Worm (Caenorhabditis elegans) whole organism, young adult: Measurements from ENCODE around the gene cyp-33C7.

Experiments used
- ama-1 ChIP-seq, 3 experiments: fragments of 150-350 bp in 1 of 3; sonication (generic microtip) in 2 of 3; optimal IDR thresholded peaks; 2 replicates each; lab custom pipeline; 2014 to 2018; ENCODE audit warnings: missing biosample characterization in 2 of 3, missing genetic modification characterization in 2 of 3, missing genetic modification reagents in 2 of 3
- cebp-2 ChIP-seq: fragments of 200-800 bp; sonication (Bioruptor generic); IDR thresholded peaks from 2 replicates; pipeline ENCODE4 v1.3.6; 2022; ENCODE audit warnings: missing genetic modification characterization, missing compliant biosample characterization
- ceh-40 ChIP-seq: fragments of 200-800 bp; sonication (Bioruptor generic); IDR thresholded peaks from 2 replicates; pipeline ENCODE4 v1.3.6; 2022; ENCODE audit warnings: missing genetic modification characterization, missing compliant biosample characterization
- ceh-58 ChIP-seq: fragments of 200-800 bp; sonication (Bioruptor generic); IDR thresholded peaks from 2 replicates; pipeline ENCODE4 v1.3.6; 2022; ENCODE audit warnings: missing genetic modification characterization, missing compliant biosample characterization
- ceh-79 ChIP-seq: sonication (generic microtip); optimal IDR thresholded peaks from 2 replicates; lab custom pipeline; 2017; ENCODE audit warnings: mild to moderate bottlenecking, missing genetic modification characterization, missing compliant biosample characterization
- dpff-1 ChIP-seq: sonication (generic microtip); optimal IDR thresholded peaks from 2 replicates; lab custom pipeline; 2017; ENCODE audit warnings: mild to moderate bottlenecking, missing genetic modification characterization, missing compliant biosample characterization
- egl-44 ChIP-seq: fragments of 200-800 bp; sonication (Bioruptor generic); IDR thresholded peaks from 2 replicates; pipeline ENCODE4 v1.3.6; 2022; ENCODE audit warnings: missing genetic modification reagents, missing genetic modification characterization, missing compliant biosample characterization
- ets-4 ChIP-seq: fragments of 200-800 bp; sonication (Bioruptor generic); optimal IDR thresholded peaks from 2 replicates; lab custom pipeline; 2018; ENCODE audit warnings: mild to moderate bottlenecking, missing genetic modification characterization, missing compliant biosample characterization
- lir-1 ChIP-seq: fragments of 200-800 bp; sonication (Bioruptor generic); conservative IDR thresholded peaks from 2 replicates; pipeline ENCODE4 v1.3.6; 2022; ENCODE audit warnings: missing genetic modification reagents, missing genetic modification characterization, missing compliant biosample characterization
- mes-4 ChIP-seq: sonication (generic microtip); optimal IDR thresholded peaks from 2 replicates; lab custom pipeline; 2016; ENCODE audit warnings: missing genotype, missing genetic modification characterization, missing compliant biosample characterization
- mxl-1 ChIP-seq: sonication (generic microtip); optimal IDR thresholded peaks from 2 replicates; lab custom pipeline; 2016; ENCODE audit warnings: missing genetic modification characterization, missing compliant biosample characterization
- snpc-4 ChIP-seq, 5 experiments: fragments of 150-350 bp in 1 of 5; sonication (generic microtip) in 4 of 5; optimal IDR thresholded peaks; 2 replicates each; lab custom pipeline; 2014 to 2018; ENCODE audit warnings: missing genetic modification characterization in 5 of 5, missing biosample characterization in 3 of 5, antibody characterized with exemption in 2 of 5, mild to moderate bottlenecking in 2 of 5, missing compliant biosample characterization in 2 of 5, missing genotype in 2 of 5, moderate library complexity in 2 of 5, missing genetic modification reagents in 1 of 5
- sptf-2 ChIP-seq: fragments of 200-800 bp; sonication (Bioruptor generic); optimal IDR thresholded peaks from 2 replicates; lab custom pipeline; 2018; ENCODE audit warnings: mild to moderate bottlenecking, missing genetic modification characterization, missing compliant biosample characterization
- tlf-1 ChIP-seq: fragments of 200-800 bp; sonication (Bioruptor generic); optimal IDR thresholded peaks from 2 replicates; lab custom pipeline; 2018; ENCODE audit warnings: mild to moderate bottlenecking, missing genetic modification characterization, missing compliant biosample characterization

DNA sequence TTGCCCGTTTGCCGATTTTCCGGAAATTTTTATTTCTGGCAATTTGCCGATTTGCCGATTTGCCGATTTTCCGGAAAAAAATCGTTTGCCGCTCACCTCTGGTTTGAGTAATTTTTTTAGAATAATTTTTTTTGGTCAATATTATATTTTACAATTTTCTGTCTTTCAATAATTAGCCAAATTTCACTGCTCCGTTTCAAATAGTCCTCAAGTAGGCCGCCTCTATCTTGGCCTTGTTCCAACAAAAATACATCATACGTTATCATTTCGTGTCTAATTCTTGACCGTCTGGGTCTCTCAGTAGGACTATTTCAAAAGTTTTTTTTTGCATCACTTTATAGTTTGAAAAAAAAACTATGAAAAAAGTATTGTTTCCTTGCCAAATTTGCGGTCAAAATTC is 41.9 kb downstream of the cyp-33C7 start, which contains the start of gene nhr-115:
- TF ChIP-seq tlf-1 (no peak), mxl-1 (no peak), ceh-79 (tag; lab: Kevin White, UChicago) (no peak), dpff-1 (tag; lab: Kevin White, UChicago) (no peak), ama-1 (optimal IDR thresholded peaks at IDR 0.05; lab: Kevin White, UChicago) (no peak), ama-1 (GFP tag; optimal IDR thresholded peaks at IDR 0.05; lab: Kevin White, UChicago) (no peak), snpc-4 (GFP tag; optimal IDR thresholded peaks at IDR 0.05; lab: Kevin White, UChicago) (no peak), snpc-4 (tag; optimal IDR thresholded peaks at IDR 0.05; lab: Kevin White, UChicago) (no peak), ceh-40 (GFP tag; lab: Robert Waterston, UW) (no peak), sptf-2 (GFP tag; lab: Kevin White, UChicago) (no peak), ceh-58 (GFP tag; lab: Robert Waterston, UW) (no peak), egl-44 (no peak), lir-1 (no peak), ets-4 (GFP tag; lab: Kevin White, UChicago) (no peak), mes-4 (tag; lab: Kevin White, UChicago) (no peak), cebp-2 (GFP tag; lab: Robert Waterston, UW) (no peak)
